Worm (Caenorhabditis elegans) whole organism, midembryonic: ENCODE measurements around the gene M6.11.

Experiments
- cog-1 ChIP-seq: sonication (generic microtip); optimal IDR thresholded peaks from 2 replicates; lab custom pipeline; 2016; ENCODE audit warnings: missing genetic modification characterization, missing compliant biosample characterization
- flt-1 ChIP-seq: fragments of 200-800 bp; sonication (Bioruptor generic); IDR thresholded peaks from 2 replicates; pipeline ENCODE4 v1.3.6; 2022; ENCODE audit warnings: missing genetic modification characterization, missing compliant biosample characterization
- klf-2 ChIP-seq: fragments of 200-800 bp; sonication (Bioruptor generic); conservative IDR thresholded peaks from 2 replicates; pipeline ENCODE4 v1.3.6; 2022; ENCODE audit warnings: missing genetic modification reagents, missing genetic modification characterization, missing compliant biosample characterization
- ref-1 ChIP-seq: fragments of 200-800 bp; sonication (Bioruptor generic); conservative IDR thresholded peaks from 2 replicates; pipeline ENCODE4 v1.3.6; 2022; ENCODE audit warnings: missing genetic modification reagents, missing genetic modification characterization, missing compliant biosample characterization
- ztf-23 ChIP-seq: fragments of 200-800 bp; sonication (Bioruptor generic); IDR thresholded peaks from 2 replicates; pipeline ENCODE4 v1.3.6; 2022; ENCODE audit warnings: missing genetic modification reagents, missing genetic modification characterization, missing compliant biosample characterization
- ztf-29 ChIP-seq: fragments of 200-800 bp; sonication (Bioruptor generic); IDR thresholded peaks from 2 replicates; pipeline ENCODE4 v1.3.6; 2022; ENCODE audit warnings: missing genetic modification reagents, missing genetic modification characterization, missing compliant biosample characterization

DNA sequence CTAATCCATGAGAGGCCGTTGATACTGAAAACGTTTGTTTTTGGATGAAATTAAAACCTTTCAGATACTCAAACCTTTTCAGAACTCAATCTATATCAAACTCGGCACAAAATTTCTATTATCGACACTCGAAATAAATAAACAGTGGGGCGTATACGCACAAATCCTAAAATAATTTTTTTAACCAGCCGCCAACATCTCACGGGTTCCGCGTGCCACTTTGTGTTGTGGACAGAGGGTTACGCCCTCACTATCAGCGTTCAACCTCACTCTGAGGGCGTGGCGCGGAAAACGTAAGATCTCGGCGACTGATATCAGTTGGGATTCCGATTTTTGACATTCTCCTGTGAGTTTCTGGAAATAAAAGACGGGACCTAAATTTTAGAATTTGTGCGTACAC, 40.1 kb upstream of the M6.11 start:
- no peak for TF ChIP-seq ztf-29 (GFP tag; lab: Robert Waterston, UW)
- TF ChIP-seq ref-1 (GFP tag; lab: Robert Waterston, UW) = no peak
- no peak for TF ChIP-seq ztf-23 (GFP tag; lab: Robert Waterston, UW)
- no peak for TF ChIP-seq flt-1 (GFP tag; lab: Robert Waterston, UW)
- TF ChIP-seq cog-1 (tag; lab: Kevin White, UChicago) = no peak
- TF ChIP-seq klf-2 = no peak
